Fruit fly (Drosophila melanogaster) whole organism, prepupa: ENCODE measurements around the gene CG31674.

ENCODE experiments used
- Blimp-1 ChIP-seq: fragments of 200-800 bp; sonication (Bioruptor generic); optimal IDR thresholded peaks from 3 replicates; lab custom pipeline; 2017; ENCODE audit warnings: missing biosample characterization, missing genetic modification characterization, mild to moderate bottlenecking, moderate library complexity, missing genetic modification reagents
- CG10631 ChIP-seq: fragments of 200-800 bp; sonication (Bioruptor generic); optimal IDR thresholded peaks from 2 replicates; lab custom pipeline; 2016; ENCODE audit warnings: missing biosample characterization, missing genetic modification characterization
- CG10669 ChIP-seq: fragments of 200-800 bp; sonication (Bioruptor generic); optimal IDR thresholded peaks from 3 replicates; lab custom pipeline; 2018; ENCODE audit warnings: missing biosample characterization, mild to moderate bottlenecking, missing genetic modification characterization, moderate library complexity
- CG11762 ChIP-seq: fragments of 200-800 bp; sonication (Bioruptor generic); optimal IDR thresholded peaks from 3 replicates; lab custom pipeline; 2016; ENCODE audit warnings: missing biosample characterization, missing genetic modification characterization; ENCODE audit not compliant: insufficient read depth
- CG15336 ChIP-seq: fragments of 200-800 bp; sonication (Bioruptor generic); IDR thresholded peaks from 2 replicates; pipeline ENCODE4 v1.3.6; 2022; ENCODE audit warnings: missing biosample characterization, missing genetic modification characterization
- CG1621 ChIP-seq: fragments of 200-800 bp; sonication (Bioruptor generic); optimal IDR thresholded peaks from 3 replicates; lab custom pipeline; 2018; ENCODE audit warnings: missing biosample characterization, mild to moderate bottlenecking, missing genetic modification characterization
- CG16779 ChIP-seq: fragments of 200-800 bp; sonication (Bioruptor generic); optimal IDR thresholded peaks from 3 replicates; lab custom pipeline; 2017; ENCODE audit warnings: missing biosample characterization, mild to moderate bottlenecking, missing genetic modification characterization
- CG3032 ChIP-seq: fragments of 200-800 bp; optimal IDR thresholded peaks from 2 replicates; lab custom pipeline; 2019; ENCODE audit warnings: missing biosample characterization, mild to moderate bottlenecking, missing genetic modification characterization, moderate library complexity
- CG34406 ChIP-seq: fragments of 200-800 bp; sonication (Bioruptor generic); optimal IDR thresholded peaks from 3 replicates; lab custom pipeline; 2016; ENCODE audit warnings: missing biosample characterization, missing genetic modification characterization
- CG4318 ChIP-seq: fragments of 200-800 bp; sonication (Bioruptor generic); optimal IDR thresholded peaks from 3 replicates; lab custom pipeline; 2017; ENCODE audit warnings: missing biosample characterization, mild to moderate bottlenecking, missing genetic modification characterization
- CG6276 ChIP-seq: fragments of 200-800 bp; sonication (Bioruptor generic); optimal IDR thresholded peaks from 2 replicates; lab custom pipeline; 2017; ENCODE audit warnings: missing biosample characterization, mild to moderate bottlenecking, missing genetic modification characterization
- CG6808 ChIP-seq: fragments of 200-800 bp; sonication (Bioruptor generic); optimal IDR thresholded peaks from 3 replicates; lab custom pipeline; 2017; ENCODE audit warnings: missing biosample characterization, missing genetic modification characterization, mild to moderate bottlenecking, moderate library complexity, missing genetic modification reagents
- CG6854 ChIP-seq: fragments of 200-800 bp; sonication (Bioruptor generic); optimal IDR thresholded peaks from 2 replicates; lab custom pipeline; 2017; ENCODE audit warnings: missing biosample characterization, mild to moderate bottlenecking, missing genetic modification characterization
- CG8119 ChIP-seq: fragments of 200-800 bp; sonication (Bioruptor generic); IDR thresholded peaks from 3 replicates; pipeline ENCODE4 v1.3.6; 2022; ENCODE audit warnings: missing biosample characterization, missing genetic modification characterization
- CG8632 ChIP-seq: fragments of 200-800 bp; sonication (Bioruptor generic); optimal IDR thresholded peaks from 3 replicates; lab custom pipeline; 2016; ENCODE audit warnings: missing biosample characterization, missing genetic modification characterization
- CG9139 ChIP-seq: fragments of 200-800 bp; sonication (Bioruptor generic); optimal IDR thresholded peaks from 3 replicates; lab custom pipeline; 2017; ENCODE audit warnings: missing biosample characterization, mild to moderate bottlenecking, missing genetic modification characterization
- Eip75B ChIP-seq: fragments of 200-800 bp; sonication (Bioruptor generic); optimal IDR thresholded peaks from 3 replicates; lab custom pipeline; 2016; ENCODE audit warnings: missing biosample characterization, missing genetic modification characterization
- Eip78C ChIP-seq: fragments of 200-800 bp; sonication (Bioruptor generic); peaks from one replicate; lab custom pipeline; 2016; ENCODE audit warnings: missing biosample characterization, missing genetic modification characterization
- Eip93F ChIP-seq: fragments of 200-800 bp; sonication (Bioruptor generic); optimal IDR thresholded peaks from 2 replicates; lab custom pipeline; 2016; ENCODE audit warnings: missing biosample characterization, mild to moderate bottlenecking, missing genetic modification characterization
- Gug ChIP-seq: fragments of 200-800 bp; sonication (Bioruptor generic); IDR thresholded peaks from 2 replicates; pipeline ENCODE4 v1.3.6; 2022; ENCODE audit warnings: missing biosample characterization, missing genetic modification characterization
- Hr38 ChIP-seq: sonication (Bioruptor generic); optimal IDR thresholded peaks from 2 replicates; lab custom pipeline; 2016; ENCODE audit warnings: missing biosample characterization, missing genetic modification characterization
- Hr39 ChIP-seq: fragments of 200-800 bp; sonication (Bioruptor generic); optimal IDR thresholded peaks from 2 replicates; lab custom pipeline; 2016; ENCODE audit warnings: missing biosample characterization, missing genetic modification characterization
- Hr4 ChIP-seq: fragments of 200-800 bp; sonication (Bioruptor generic); optimal IDR thresholded peaks from 3 replicates; lab custom pipeline; 2016; ENCODE audit warnings: missing biosample characterization, missing genetic modification characterization
- Smox ChIP-seq: fragments of 200-800 bp; sonication (Bioruptor generic); optimal IDR thresholded peaks from 3 replicates; lab custom pipeline; 2016; ENCODE audit warnings: missing biosample characterization, missing genetic modification characterization
- Sox102F ChIP-seq: fragments of 200-800 bp; sonication (Bioruptor generic); optimal IDR thresholded peaks from 2 replicates; lab custom pipeline; 2016; ENCODE audit warnings: missing biosample characterization, mild to moderate bottlenecking, missing genetic modification characterization
- Sox14 ChIP-seq: fragments of 200-800 bp; sonication (Bioruptor generic); optimal IDR thresholded peaks from 3 replicates; lab custom pipeline; 2016; ENCODE audit warnings: missing biosample characterization, missing genetic modification characterization
- achi ChIP-seq: fragments of 200-800 bp; sonication (Bioruptor generic); optimal IDR thresholded peaks from 3 replicates; lab custom pipeline; 2016; ENCODE audit warnings: missing biosample characterization, missing genetic modification characterization
- acj6 ChIP-seq: fragments of 200-800 bp; sonication (Bioruptor generic); optimal IDR thresholded peaks from 3 replicates; lab custom pipeline; 2016; ENCODE audit warnings: missing biosample characterization, missing genetic modification characterization
- cyc ChIP-seq: fragments of 200-800 bp; sonication (Bioruptor generic); optimal IDR thresholded peaks from 3 replicates; lab custom pipeline; 2016; ENCODE audit warnings: missing biosample characterization, missing genetic modification characterization
- dac ChIP-seq: fragments of 200-800 bp; sonication (Bioruptor generic); optimal IDR thresholded peaks from 2 replicates; lab custom pipeline; 2017; ENCODE audit warnings: missing biosample characterization, mild to moderate bottlenecking, missing genetic modification characterization
- dsx ChIP-seq: fragments of 200-800 bp; optimal IDR thresholded peaks from 3 replicates; lab custom pipeline; 2019; ENCODE audit warnings: missing biosample characterization, mild to moderate bottlenecking, missing genetic modification characterization, moderate library complexity; ENCODE audit not compliant: poor library complexity, severe bottlenecking
- eg ChIP-seq: fragments of 200-800 bp; sonication (Bioruptor generic); IDR thresholded peaks from 3 replicates; pipeline ENCODE4 v1.3.6; 2022; ENCODE audit warnings: missing biosample characterization, missing genetic modification characterization
- esn ChIP-seq: fragments of 200-800 bp; sonication (Bioruptor generic); optimal IDR thresholded peaks from 2 replicates; lab custom pipeline; 2016; ENCODE audit warnings: missing biosample characterization, mild to moderate bottlenecking, missing genetic modification characterization, moderate library complexity
- fkh ChIP-seq: fragments of 200-800 bp; sonication (Bioruptor generic); optimal IDR thresholded peaks from 3 replicates; lab custom pipeline; 2017; ENCODE audit warnings: missing biosample characterization, mild to moderate bottlenecking, missing genetic modification characterization, moderate library complexity
- salr ChIP-seq, 2 experiments: fragments of 200-800 bp; sonication (Bioruptor generic); optimal IDR thresholded peaks; 3 replicates each; lab custom pipeline; 2016 to 2018; ENCODE audit warnings: missing biosample characterization in 2 of 2, missing genetic modification characterization in 2 of 2, mild to moderate bottlenecking in 1 of 2
- spab ChIP-seq: fragments of 200-800 bp; sonication (Bioruptor generic); optimal IDR thresholded peaks from 2 replicates; lab custom pipeline; 2017; ENCODE audit warnings: missing biosample characterization, mild to moderate bottlenecking, missing genetic modification characterization, missing genetic modification reagents
- ss ChIP-seq, 2 experiments: fragments of 200-800 bp; sonication (Bioruptor generic); optimal IDR thresholded peaks; 2 replicates in 1 of 2; 3 replicates in 1 of 2; lab custom pipeline; 2017 to 2018; ENCODE audit warnings: mild to moderate bottlenecking in 2 of 2, missing biosample characterization in 2 of 2, missing genetic modification characterization in 2 of 2, moderate library complexity in 1 of 2
- svp ChIP-seq: fragments of 200-800 bp; sonication (Bioruptor generic); peaks from one replicate; lab custom pipeline; 2016; ENCODE audit warnings: missing biosample characterization, missing genetic modification characterization
- topi ChIP-seq: fragments of 200-800 bp; sonication (Bioruptor generic); optimal IDR thresholded peaks from 3 replicates; lab custom pipeline; 2016; ENCODE audit warnings: missing biosample characterization, missing genetic modification characterization

CG31674 gene

DNA sequence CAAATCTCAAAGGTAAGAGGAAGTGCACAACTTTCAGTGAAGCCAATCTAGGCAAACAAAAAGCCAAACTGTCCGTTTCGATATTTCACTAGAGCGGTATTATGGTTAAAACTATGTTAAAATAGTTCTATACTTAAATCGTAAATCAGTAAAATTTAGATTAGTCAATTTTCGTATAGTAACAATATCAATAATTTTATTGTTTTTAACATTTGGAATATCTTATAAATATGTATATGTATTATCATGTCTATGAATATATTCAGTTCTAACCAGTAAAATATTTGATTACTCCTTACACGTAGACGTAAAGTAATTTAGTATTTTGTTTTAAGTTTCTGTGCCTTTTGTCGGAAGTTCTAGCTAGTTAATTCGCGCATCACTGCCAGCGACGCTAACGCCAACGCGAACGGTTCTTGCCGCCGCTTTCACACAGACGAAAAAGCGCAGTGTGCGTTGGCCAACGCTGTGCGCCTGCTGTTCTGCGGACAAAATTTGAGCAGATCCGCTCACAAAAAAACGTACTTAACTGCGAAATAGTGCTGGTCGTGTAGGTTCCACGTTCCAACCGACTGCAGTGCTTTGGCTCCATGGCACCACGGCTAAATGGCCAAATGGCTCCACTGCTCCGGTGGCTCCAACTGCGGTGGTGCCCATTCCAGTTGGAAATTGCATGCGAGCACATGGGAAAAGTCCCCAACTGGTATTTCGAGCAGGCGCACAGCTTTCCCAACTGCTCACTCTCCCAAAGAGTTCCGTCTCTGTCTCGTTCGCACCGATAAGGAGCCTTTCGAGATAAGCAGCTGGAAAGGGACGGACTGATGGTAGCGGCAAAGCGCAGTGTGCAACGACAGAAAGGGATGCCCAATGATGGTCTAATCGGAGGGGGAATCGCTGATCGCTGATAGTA is 7.6 kb upstream of the CG31674 start (continued):
- peak; percentile 74 for TF ChIP-seq CG6854 (GFP tag; lab: Kevin White, UChicago)
- TF ChIP-seq CG6808 (GFP tag; lab: Kevin White, UChicago): peak; percentile 99
- TF ChIP-seq Gug: peak; percentile 28; the same call in 1 of the 2 replicates
- TF ChIP-seq dac (GFP tag; lab: Kevin White, UChicago): peak; percentile 3
- TF ChIP-seq CG8119: peak; percentile 40; the same call in 1 of the 3 replicates
- peak; percentile 54 for TF ChIP-seq Sox102F (GFP tag; lab: Kevin White, UChicago)
- TF ChIP-seq salr (GFP tag; optimal IDR thresholded peaks at IDR 0.05; lab: Kevin White, UChicago): peak in 1 of 2 experiments; percentile 18
- no peak for TF ChIP-seq Eip75B (GFP tag; lab: Kevin White, UChicago)
- no peak for TF ChIP-seq Hr39 (GFP tag; lab: Kevin White, UChicago)
- TF ChIP-seq spab: peak; percentile 11
- peak; percentile 93 for TF ChIP-seq svp (GFP tag; lab: Kevin White, UChicago)
- TF ChIP-seq acj6: peak; percentile 22
- peak; percentile 2 for TF ChIP-seq CG16779 (tag; lab: Kevin White, UChicago)
- TF ChIP-seq CG6276 (GFP tag; lab: Kevin White, UChicago): no peak
- peak; percentile 44 for TF ChIP-seq Sox14
- TF ChIP-seq Blimp-1 (GFP tag; lab: Kevin White, UChicago): no peak
- TF ChIP-seq Hr38 (GFP tag; lab: Kevin White, UChicago): no peak
- TF ChIP-seq CG4318 (GFP tag; lab: Kevin White, UChicago): peak; percentile 7
- TF ChIP-seq, all 60 proteins: peak for 27

dm6 chr2L:20824136-20824789 is 6.8 kb upstream of the CG31674 start:
- TF ChIP-seq CG15336 (GFP tag; lab: Robert Waterston, UW) (no peak), cyc (GFP tag; lab: Kevin White, UChicago) (no peak), Hr4 (GFP tag; lab: Kevin White, UChicago) (no peak), CG10669 (GFP tag; lab: Kevin White, UChicago) (no peak), Eip78C (GFP tag; lab: Kevin White, UChicago) (peak; percentile 33), CG8119 (no peak)

DNA sequence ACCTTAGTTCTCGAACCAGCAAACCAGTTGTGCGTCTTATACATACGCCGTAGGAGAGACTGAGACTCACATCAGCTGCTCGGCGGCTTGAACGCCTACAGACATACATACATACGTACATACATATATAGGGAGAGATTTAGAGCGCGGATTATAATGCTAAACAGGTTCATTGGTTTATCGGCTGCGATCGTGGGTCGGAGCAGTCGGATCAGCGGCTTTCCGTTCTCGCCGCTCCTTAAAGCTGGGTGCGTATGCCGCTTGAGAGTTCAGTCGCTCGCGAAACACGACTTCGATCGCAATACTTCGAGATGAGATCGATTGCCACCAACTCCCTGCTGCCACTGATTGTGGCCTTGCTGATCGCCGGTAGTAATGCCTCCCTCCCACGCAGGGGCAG is 5.8 kb upstream of the CG31674 start:
- TF ChIP-seq CG11762 (no peak), achi (GFP tag; lab: Kevin White, UChicago) (no peak), CG10669 (GFP tag; lab: Kevin White, UChicago) (no peak), svp (GFP tag; lab: Kevin White, UChicago) (peak; percentile 83), eg (GFP tag; lab: Robert Waterston, UW) (peak; percentile 38; the same call in 2 of the 3 replicates), CG34406 (no peak), CG16779 (tag; lab: Kevin White, UChicago) (no peak), CG3032 (tag; lab: Kevin White, UChicago) (no peak), CG6854 (GFP tag; lab: Kevin White, UChicago) (peak; percentile 20), dac (GFP tag; lab: Kevin White, UChicago) (no peak), CG10631 (peak; percentile 3), Hr4 (GFP tag; lab: Kevin White, UChicago) (no peak), Blimp-1 (GFP tag; lab: Kevin White, UChicago) (no peak), dsx (GFP tag; lab: Kevin White, UChicago) (peak; percentile 4), topi (GFP tag; lab: Kevin White, UChicago) (no peak), CG6808 (GFP tag; lab: Kevin White, UChicago) (peak; percentile 32), CG4318 (GFP tag; lab: Kevin White, UChicago) (no peak), CG1621 (tag; lab: Kevin White, UChicago) (peak; percentile 41), CG8632 (no peak), cyc (GFP tag; lab: Kevin White, UChicago) (no peak), ss (GFP tag; optimal IDR thresholded peaks at IDR 0.05; lab: Kevin White, UChicago) (peak; percentile 38 to 53), Hr39 (GFP tag; lab: Kevin White, UChicago) (no peak), Eip93F (GFP tag; lab: Kevin White, UChicago) (no peak), CG9139 (GFP tag; lab: Kevin White, UChicago) (peak; percentile 21), Smox (GFP tag; lab: Kevin White, UChicago) (no peak), Eip78C (GFP tag; lab: Kevin White, UChicago) (no peak), esn (GFP tag; lab: Kevin White, UChicago) (no peak), CG15336 (GFP tag; lab: Robert Waterston, UW) (0 out of 2 replicates have a peak, but pooled peaks have one; percentile 12), fkh (GFP tag; lab: Kevin White, UChicago) (no peak), CG6276 (GFP tag; lab: Kevin White, UChicago) (no peak)
